Worm (Caenorhabditis elegans): ENCODE results near the gene set-21.

Gene set-21

ce11 chrIV:4406054-4406539, 15.5 kb downstream of the set-21 start (continued):
- TF ChIP-seq daf-16 (GFP tag; optimal IDR thresholded peaks at IDR 0.05) (no peak), daf-16 (tag; optimal IDR thresholded peaks at IDR 0.05) (peak; percentile 80), dve-1 (tag; optimal IDR thresholded peaks at IDR 0.05; ENCODE audit: insufficient read depth) (peak; percentile 84), nhr-6 (tag; optimal IDR thresholded peaks at IDR 0.05) (peak; percentile 44), lir-3 (tag; optimal IDR thresholded peaks at IDR 0.05) (no peak), zip-11 (GFP tag; IDR thresholded peaks at IDR 0.05) (no peak), ceh-44 (GFP tag; IDR thresholded peaks at IDR 0.05) (0 out of 2 replicates have a peak, but pooled peaks have one; percentile 44), nhr-11 (tag; optimal IDR thresholded peaks at IDR 0.05) (peak; percentile 42), mep-1 (tag; optimal IDR thresholded peaks at IDR 0.05) (peak; percentile 84), ama-1 (optimal IDR thresholded peaks at IDR 0.05) (peak; percentile 40), jun-1 (tag; optimal IDR thresholded peaks at IDR 0.05) (peak; percentile 3), nhr-48 (tag; optimal IDR thresholded peaks at IDR 0.05) (peak; percentile 59), F37D6.2 (tag; optimal IDR thresholded peaks at IDR 0.05) (peak; percentile 51), ceh-82 (tag; optimal IDR thresholded peaks at IDR 0.05) (no peak), dmd-8 (GFP tag; IDR thresholded peaks at IDR 0.05) (no peak), hif-1 (tag; optimal IDR thresholded peaks at IDR 0.05) (peak in 1 of 2 experiments; percentile 73), ZK546.5 (tag; optimal IDR thresholded peaks at IDR 0.05) (no peak), madf-9 (GFP tag; conservative IDR thresholded peaks at IDR 0.05) (0 out of 2 replicates have a peak, but pooled peaks have one; percentile 57), F44E2.7 (GFP tag; IDR thresholded peaks at IDR 0.05) (no peak)

ce11 chrIV:4407055-4407461, 16.4 kb downstream of the set-21 start:
- TF ChIP-seq zfp-2 (tag; optimal IDR thresholded peaks at IDR 0.05) = no peak
- TF ChIP-seq zfp-3 (GFP tag; conservative IDR thresholded peaks at IDR 0.05) = no peak
- peak; percentile 4 for TF ChIP-seq nhr-11 (tag; optimal IDR thresholded peaks at IDR 0.05)
- no peak for TF ChIP-seq zag-1 (tag; optimal IDR thresholded peaks at IDR 0.05)
- TF ChIP-seq F44E2.7 (GFP tag; IDR thresholded peaks at IDR 0.05) = no peak
- TF ChIP-seq ceh-32 (tag; optimal IDR thresholded peaks at IDR 0.05; ENCODE audit: poor library complexity) = no peak
- TF ChIP-seq F49E8.2 (tag; optimal IDR thresholded peaks at IDR 0.05; ENCODE audit: borderline replicate concordance) = no peak
- TF ChIP-seq zip-2 (tag; optimal IDR thresholded peaks at IDR 0.05) = no peak
- TF ChIP-seq tra-1 (GFP tag; IDR thresholded peaks at IDR 0.05) = no peak
- peak; percentile 23; the same call in 1 of the 2 replicates for TF ChIP-seq T26A8.4 (GFP tag; IDR thresholded peaks at IDR 0.05)
- no peak for TF ChIP-seq ztf-11 (tag; optimal IDR thresholded peaks at IDR 0.05)
- no peak for TF ChIP-seq lin-39 (tag; optimal IDR thresholded peaks at IDR 0.05)
- TF ChIP-seq mes-2 (tag; optimal IDR thresholded peaks at IDR 0.05; ENCODE audit: poor library complexity, severe bottlenecking) = no peak
- no peak for TF ChIP-seq nhr-41 (GFP tag; IDR thresholded peaks at IDR 0.05)
- TF ChIP-seq php-3 (GFP tag; IDR thresholded peaks at IDR 0.05) = no peak
- TF ChIP-seq T20F7.1 (GFP tag; optimal IDR thresholded peaks at IDR 0.05) = no peak
- TF ChIP-seq nhr-111 (GFP tag; optimal IDR thresholded peaks at IDR 0.05) = no peak
- TF ChIP-seq hlh-11 (tag; optimal IDR thresholded peaks at IDR 0.05) = peak; percentile 89
- peak; percentile 68 for TF ChIP-seq dmd-6 (GFP tag; IDR thresholded peaks at IDR 0.05)
- no peak for TF ChIP-seq Y75B8A.6 (GFP tag; IDR thresholded peaks at IDR 0.05)
- TF ChIP-seq mxl-3 (GFP tag; optimal IDR thresholded peaks at IDR 0.05) = peak; percentile 18
- no peak for TF ChIP-seq ceh-82 (tag; optimal IDR thresholded peaks at IDR 0.05)
- TF ChIP-seq daf-8 (GFP tag; IDR thresholded peaks at IDR 0.05) = no peak
- TF ChIP-seq daf-12 (tag; optimal IDR thresholded peaks at IDR 0.05) = no peak
- no peak for TF ChIP-seq ceh-28 (tag; optimal IDR thresholded peaks at IDR 0.05)
- no peak for TF ChIP-seq madf-9 (GFP tag; conservative IDR thresholded peaks at IDR 0.05)
- no peak for TF ChIP-seq ztf-7 (tag; optimal IDR thresholded peaks at IDR 0.05)
- peak; percentile 20 for TF ChIP-seq nhr-48 (tag; optimal IDR thresholded peaks at IDR 0.05)
- peak; percentile 50 for TF ChIP-seq lin-38 (GFP tag; IDR thresholded peaks at IDR 0.05)
- no peak for TF ChIP-seq Y105C5A.15 (GFP tag; IDR thresholded peaks at IDR 0.05)
- peak; percentile 96 for TF ChIP-seq aha-1 (tag)
- no peak for TF ChIP-seq attf-4 (tag; optimal IDR thresholded peaks at IDR 0.05)
- no peak for TF ChIP-seq unc-130 (GFP tag; optimal IDR thresholded peaks at IDR 0.05)
- TF ChIP-seq lin-1 (GFP tag; IDR thresholded peaks at IDR 0.05) = no peak
- TF ChIP-seq ces-1 (GFP tag; optimal IDR thresholded peaks at IDR 0.05) = no peak
- no peak for TF ChIP-seq fos-1 (tag; optimal IDR thresholded peaks at IDR 0.05)
- no peak for TF ChIP-seq sdz-12 (GFP tag; optimal IDR thresholded peaks at IDR 0.05)
